Fruit fly (Drosophila melanogaster) whole organism, embryonic: ENCODE results near the gene CG43886.

Experiments used
- B-H2 ChIP-seq: fragments of 200-800 bp; sonication (Bioruptor generic); optimal IDR thresholded peaks from 2 replicates; lab custom pipeline; 2018; ENCODE audit warnings: missing biosample characterization, mild to moderate bottlenecking, missing genetic modification characterization
- CG10462 ChIP-seq: fragments of 200-800 bp; sonication (Bioruptor generic); optimal IDR thresholded peaks from 2 replicates; lab custom pipeline; 2016; ENCODE audit warnings: missing biosample characterization, missing genetic modification characterization
- CG12236 ChIP-seq: fragments of 200-800 bp; sonication (Bioruptor generic); optimal IDR thresholded peaks from 2 replicates; lab custom pipeline; 2016; ENCODE audit warnings: missing biosample characterization, missing genetic modification characterization
- CG1233 ChIP-seq: fragments of 200-800 bp; sonication (Bioruptor generic); optimal IDR thresholded peaks from 4 replicates; lab custom pipeline; 2018; ENCODE audit warnings: missing biosample characterization, mild to moderate bottlenecking, missing genetic modification characterization
- CG12659 ChIP-seq: fragments of 200-800 bp; sonication (Bioruptor generic); optimal IDR thresholded peaks from 3 replicates; lab custom pipeline; 2017; ENCODE audit warnings: mild to moderate bottlenecking, missing biosample characterization, missing genetic modification reagents, missing genetic modification characterization
- CG12942 ChIP-seq: fragments of 200-800 bp; sonication (Bioruptor generic); optimal IDR thresholded peaks from 3 replicates; lab custom pipeline; 2016; ENCODE audit warnings: missing biosample characterization, missing genetic modification characterization
- CG13296 ChIP-seq: fragments of 200-800 bp; sonication (Bioruptor generic); optimal IDR thresholded peaks from 3 replicates; lab custom pipeline; 2018; ENCODE audit warnings: missing biosample characterization, mild to moderate bottlenecking, missing genetic modification characterization
- CG14014 ChIP-seq: fragments of 200-800 bp; sonication (Bioruptor generic); IDR thresholded peaks from 2 replicates; pipeline ENCODE4 v1.3.6; 2022; ENCODE audit warnings: missing biosample characterization, missing genetic modification characterization
- CG14710 ChIP-seq: fragments of 200-800 bp; sonication (Bioruptor generic); optimal IDR thresholded peaks from 3 replicates; lab custom pipeline; 2019; ENCODE audit warnings: missing biosample characterization, mild to moderate bottlenecking, missing genetic modification characterization, moderate library complexity
- CG1529 ChIP-seq: fragments of 200-800 bp; sonication (Bioruptor generic); optimal IDR thresholded peaks from 3 replicates; lab custom pipeline; 2018; ENCODE audit warnings: missing biosample characterization, missing genetic modification characterization
- CG16813 ChIP-seq: fragments of 200-800 bp; sonication (Bioruptor generic); IDR thresholded peaks from 3 replicates; pipeline ENCODE4 v1.3.6; 2022; ENCODE audit warnings: missing biosample characterization, missing genetic modification characterization; ENCODE audit not compliant: partially characterized antibody
- CG16863 ChIP-seq: fragments of 200-800 bp; sonication (Bioruptor generic); optimal IDR thresholded peaks from 3 replicates; lab custom pipeline; 2016; ENCODE audit warnings: missing biosample characterization, missing genetic modification characterization
- CG17186 ChIP-seq: fragments of 200-800 bp; sonication (Bioruptor generic); optimal IDR thresholded peaks from 3 replicates; lab custom pipeline; 2017; ENCODE audit warnings: missing biosample characterization, missing genetic modification reagents, missing genetic modification characterization
- CG17385 ChIP-seq: fragments of 200-800 bp; sonication (Bioruptor generic); optimal IDR thresholded peaks from 3 replicates; lab custom pipeline; 2018; ENCODE audit warnings: missing biosample characterization, mild to moderate bottlenecking, missing genetic modification characterization
- CG17612 ChIP-seq: fragments of 200-800 bp; sonication (Bioruptor generic); IDR thresholded peaks from 2 replicates; pipeline ENCODE4 v1.3.6; 2022; ENCODE audit warnings: missing biosample characterization, missing genetic modification characterization
- CG2116 ChIP-seq: fragments of 200-800 bp; sonication (Bioruptor generic); optimal IDR thresholded peaks from 3 replicates; lab custom pipeline; 2018; ENCODE audit warnings: missing biosample characterization, mild to moderate bottlenecking, missing genetic modification characterization
- CG2678 ChIP-seq: fragments of 200-800 bp; sonication (Bioruptor generic); optimal IDR thresholded peaks from 3 replicates; lab custom pipeline; 2019; ENCODE audit warnings: missing biosample characterization, mild to moderate bottlenecking, missing genetic modification characterization, moderate library complexity
- CG3407 ChIP-seq: fragments of 200-800 bp; sonication (Bioruptor generic); optimal IDR thresholded peaks from 2 replicates; lab custom pipeline; 2018; ENCODE audit warnings: missing biosample characterization, mild to moderate bottlenecking, missing genetic modification characterization
- CG4404 ChIP-seq: fragments of 200-800 bp; sonication (Bioruptor generic); IDR thresholded peaks from 2 replicates; pipeline ENCODE4 v1.3.6; 2022; ENCODE audit warnings: missing biosample characterization, missing genetic modification characterization
- CG7786 ChIP-seq: fragments of 200-800 bp; sonication (Bioruptor generic); optimal IDR thresholded peaks from 2 replicates; lab custom pipeline; 2016; ENCODE audit warnings: missing biosample characterization, missing genetic modification characterization
- CG7963 ChIP-seq: fragments of 200-800 bp; sonication (Bioruptor generic); IDR thresholded peaks from 3 replicates; pipeline ENCODE4 v1.3.6; 2022; ENCODE audit warnings: missing biosample characterization, missing genetic modification characterization; ENCODE audit not compliant: partially characterized antibody
- CG8281 ChIP-seq: fragments of 200-800 bp; sonication (Bioruptor generic); optimal IDR thresholded peaks from 2 replicates; lab custom pipeline; 2018; ENCODE audit warnings: missing biosample characterization, mild to moderate bottlenecking, missing genetic modification characterization, moderate library complexity
- CG8388 ChIP-seq: fragments of 200-800 bp; sonication (Bioruptor generic); optimal IDR thresholded peaks from 2 replicates; lab custom pipeline; 2019; ENCODE audit warnings: missing biosample characterization, mild to moderate bottlenecking, missing genetic modification characterization, moderate library complexity
- Chrac-16 ChIP-seq: fragments of 200-800 bp; sonication (Bioruptor generic); optimal IDR thresholded peaks from 3 replicates; lab custom pipeline; 2016; ENCODE audit warnings: missing biosample characterization, missing genetic modification characterization
- Ets97D ChIP-seq: fragments of 200-800 bp; sonication (Bioruptor generic); optimal IDR thresholded peaks from 3 replicates; lab custom pipeline; 2016; ENCODE audit warnings: missing biosample characterization, missing genetic modification characterization
- Gug ChIP-seq: fragments of 200-800 bp; sonication (Bioruptor generic); IDR thresholded peaks from 4 replicates; pipeline ENCODE4 v1.3.6; 2022; ENCODE audit warnings: missing biosample characterization, missing genetic modification characterization
- Hey ChIP-seq: fragments of 200-800 bp; sonication (Bioruptor generic); optimal IDR thresholded peaks from 3 replicates; lab custom pipeline; 2018; ENCODE audit warnings: missing biosample characterization, mild to moderate bottlenecking, missing genetic modification characterization
- MTF-1 ChIP-seq: fragments of 200-800 bp; sonication (Bioruptor generic); optimal IDR thresholded peaks from 2 replicates; lab custom pipeline; 2018; ENCODE audit warnings: missing biosample characterization, mild to moderate bottlenecking, missing genetic modification characterization, borderline replicate concordance
- Mad ChIP-seq: fragments of 200-800 bp; sonication (Bioruptor generic); optimal IDR thresholded peaks from 2 replicates; lab custom pipeline; 2016; ENCODE audit warnings: missing biosample characterization, missing genetic modification characterization
- Max ChIP-seq: fragments of 200-800 bp; sonication (Bioruptor generic); optimal IDR thresholded peaks from 2 replicates; lab custom pipeline; 2016; ENCODE audit warnings: missing biosample characterization, mild to moderate bottlenecking, missing genetic modification characterization
- NC2β ChIP-seq: fragments of 200-800 bp; sonication (Bioruptor generic); optimal IDR thresholded peaks from 2 replicates; lab custom pipeline; 2016; ENCODE audit warnings: missing biosample characterization, missing genetic modification characterization
- Nf-YB ChIP-seq: fragments of 200-800 bp; sonication (Bioruptor generic); optimal IDR thresholded peaks from 3 replicates; lab custom pipeline; 2019; ENCODE audit warnings: missing biosample characterization, mild to moderate bottlenecking, missing genetic modification characterization, moderate library complexity
- Xbp1 ChIP-seq: fragments of 200-800 bp; sonication (Bioruptor generic); optimal IDR thresholded peaks from 3 replicates; lab custom pipeline; 2016; ENCODE audit warnings: missing biosample characterization, mild to moderate bottlenecking, missing genetic modification characterization
- az2 ChIP-seq: fragments of 200-800 bp; sonication (Bioruptor generic); optimal IDR thresholded peaks from 3 replicates; lab custom pipeline; 2016; ENCODE audit warnings: missing biosample characterization, missing genetic modification characterization
- bbx ChIP-seq: fragments of 200-800 bp; sonication (Bioruptor generic); IDR thresholded peaks from 2 replicates; pipeline ENCODE4 v1.3.6; 2022; ENCODE audit warnings: missing biosample characterization, missing genetic modification characterization; ENCODE audit not compliant: partially characterized antibody
- cad ChIP-seq: fragments of >200 bp; optimal IDR thresholded peaks from 2 replicates; lab custom pipeline; 2017; ENCODE audit warnings: missing biosample characterization, missing genetic modification characterization
- chn ChIP-seq: fragments of 200-800 bp; sonication (Bioruptor generic); optimal IDR thresholded peaks from 2 replicates; lab custom pipeline; 2016; ENCODE audit warnings: missing biosample characterization, missing genetic modification characterization
- corto ChIP-seq: fragments of 200-800 bp; sonication (Bioruptor generic); optimal IDR thresholded peaks from 2 replicates; lab custom pipeline; 2016; ENCODE audit warnings: missing biosample characterization, mild to moderate bottlenecking, missing genetic modification characterization, moderate library complexity
- crp ChIP-seq, 2 experiments: fragments of 200-800 bp; sonication (Bioruptor generic); optimal IDR thresholded peaks; 2 replicates in 1 of 2; 3 replicates in 1 of 2; lab custom pipeline; 2017; ENCODE audit warnings: missing biosample characterization in 2 of 2, missing genetic modification characterization in 2 of 2, mild to moderate bottlenecking in 1 of 2, moderate library complexity in 1 of 2
- da ChIP-seq: fragments of 200-800 bp; sonication (Bioruptor generic); optimal IDR thresholded peaks from 2 replicates; lab custom pipeline; 2016; ENCODE audit warnings: missing biosample characterization, missing genetic modification characterization
- dm ChIP-seq: fragments of 200-800 bp; sonication (Bioruptor generic); optimal IDR thresholded peaks from 3 replicates; lab custom pipeline; 2016; ENCODE audit warnings: missing biosample characterization, missing genetic modification characterization
- ham ChIP-seq: fragments of 200-800 bp; sonication (Bioruptor generic); IDR thresholded peaks from 2 replicates; pipeline ENCODE4 v1.3.6; 2022; ENCODE audit warnings: missing biosample characterization, missing genetic modification characterization
- lola ChIP-seq, 3 experiments: fragments of >200 bp in 2 of 3; fragments of 200-800 bp in 1 of 3; sonication (Bioruptor generic) in 1 of 3; optimal IDR thresholded peaks; 2 replicates each; lab custom pipeline; 2017 to 2019; ENCODE audit warnings: missing biosample characterization in 3 of 3, missing genetic modification characterization in 3 of 3, mild to moderate bottlenecking in 1 of 3, moderate library complexity in 1 of 3
- oc ChIP-seq: fragments of 200-800 bp; sonication (Bioruptor generic); optimal IDR thresholded peaks from 2 replicates; lab custom pipeline; 2018; ENCODE audit warnings: missing biosample characterization, mild to moderate bottlenecking, missing genetic modification characterization, moderate library complexity
- odd ChIP-seq: fragments of 200-800 bp; sonication (Bioruptor generic); optimal IDR thresholded peaks from 2 replicates; lab custom pipeline; 2017; ENCODE audit warnings: missing biosample characterization, mild to moderate bottlenecking, missing genetic modification characterization
- phol ChIP-seq: fragments of 200-800 bp; sonication (Bioruptor generic); optimal IDR thresholded peaks from 3 replicates; lab custom pipeline; 2018; ENCODE audit warnings: missing biosample characterization, mild to moderate bottlenecking, missing genetic modification characterization, moderate library complexity
- seq ChIP-seq: fragments of 200-800 bp; sonication (Bioruptor generic); IDR thresholded peaks from 2 replicates; pipeline ENCODE4 v1.3.6; 2022; ENCODE audit warnings: missing biosample characterization, missing genetic modification characterization
- sqz ChIP-seq: fragments of 200-800 bp; sonication (Bioruptor generic); optimal IDR thresholded peaks from 3 replicates; lab custom pipeline; 2018; ENCODE audit warnings: missing biosample characterization, mild to moderate bottlenecking, missing genetic modification characterization
- yki ChIP-seq: fragments of >200 bp; optimal IDR thresholded peaks from 3 replicates; lab custom pipeline; 2018

Gene CG43886

dm6 chr3L:8177795-8178564, 18.4 kb upstream of the CG43886 start, which contains the start of gene Nmt (continued):
- TF ChIP-seq CG1529: no peak
- TF ChIP-seq sqz (GFP tag; lab: Kevin White, UChicago): no peak
- TF ChIP-seq dm (GFP tag; lab: Kevin White, UChicago): no peak
- TF ChIP-seq lola (GFP tag; optimal IDR thresholded peaks at IDR 0.05; lab: Kevin White, UChicago): peak in 1 of 3 experiments; percentile 5
- TF ChIP-seq CG2678 (tag; lab: Kevin White, UChicago): no peak
- no peak for TF ChIP-seq CG16863 (GFP tag; lab: Kevin White, UChicago)
- TF ChIP-seq CG12236 (GFP tag; lab: Kevin White, UChicago): no peak
- no peak for TF ChIP-seq ham (GFP tag; lab: Robert Waterston, UW)
- peak; percentile 10 for TF ChIP-seq phol
- TF ChIP-seq odd: no peak
- peak; percentile 58 for TF ChIP-seq Xbp1 (GFP tag; lab: Kevin White, UChicago)
- no peak for TF ChIP-seq MTF-1 (GFP tag; lab: Kevin White, UChicago)
- TF ChIP-seq Nf-YB (GFP tag; lab: Kevin White, UChicago): no peak
- TF ChIP-seq CG10462 (GFP tag; lab: Kevin White, UChicago): no peak
- TF ChIP-seq CG12942: peak; percentile 14
- no peak for TF ChIP-seq da
- TF ChIP-seq bbx (GFP tag; lab: Robert Waterston, UW): peak; percentile 82
- TF ChIP-seq CG1233 (GFP tag; lab: Kevin White, UChicago): no peak
- peak; percentile 5 for TF ChIP-seq az2 (GFP tag; lab: Kevin White, UChicago)
- no peak for TF ChIP-seq Mad (GFP tag; lab: Kevin White, UChicago)
- no peak for TF ChIP-seq CG17186 (GFP tag; lab: Kevin White, UChicago)
- no peak for TF ChIP-seq yki (lab: Kevin White, UChicago)
- peak; percentile 56; the same call in 1 of the 2 replicates for TF ChIP-seq CG14014 (GFP tag; lab: Robert Waterston, UW)
- peak; percentile 17 for TF ChIP-seq CG17385
- TF ChIP-seq CG14710: no peak
- no peak for TF ChIP-seq Hey (tag; lab: Kevin White, UChicago)
- TF ChIP-seq CG7786 (GFP tag; lab: Kevin White, UChicago): peak; percentile 6
- no peak for TF ChIP-seq Chrac-16 (GFP tag; lab: Kevin White, UChicago)
- TF ChIP-seq Ets97D (GFP tag; lab: Kevin White, UChicago): peak; percentile 32
- no peak for TF ChIP-seq CG8281 (tag; lab: Kevin White, UChicago)
- TF ChIP-seq Gug (GFP tag; lab: Robert Waterston, UW): no peak
- no peak for TF ChIP-seq NC2β
- TF ChIP-seq Max (GFP tag; lab: Kevin White, UChicago): no peak
- no peak for TF ChIP-seq CG8388 (GFP tag; lab: Kevin White, UChicago)
- TF ChIP-seq seq: no peak
- peak; percentile 11 for TF ChIP-seq CG2116 (GFP tag; lab: Kevin White, UChicago)
- TF ChIP-seq crp (GFP tag; optimal IDR thresholded peaks at IDR 0.05; lab: Kevin White, UChicago): peak; percentile 25 to 90
- TF ChIP-seq CG3407 (GFP tag; lab: Kevin White, UChicago): no peak
- no peak for TF ChIP-seq chn (GFP tag; lab: Kevin White, UChicago)
- TF ChIP-seq B-H2 (GFP tag; lab: Kevin White, UChicago): no peak
- TF ChIP-seq CG4404 (GFP tag; lab: Robert Waterston, UW): no peak
- TF ChIP-seq CG16813 (GFP tag; lab: Robert Waterston, UW): peak; percentile 82
- TF ChIP-seq CG17612: no peak
- TF ChIP-seq oc: no peak
- no peak for TF ChIP-seq CG13296 (GFP tag; lab: Kevin White, UChicago)
- peak; percentile 72 for TF ChIP-seq CG7963 (GFP tag; lab: Robert Waterston, UW)
- TF ChIP-seq cad: no peak
- TF ChIP-seq CG12659: peak; percentile 6
- no peak for TF ChIP-seq corto (GFP tag; lab: Kevin White, UChicago)
